Worm (Caenorhabditis elegans): ENCODE data around the gene ZK757.2.

Gene ZK757.2

ce11 chrIII:9860201-9860780, 18.4 kb downstream of the ZK757.2 start, which contains the start of gene twk-48:
Gene twk-48 (plus strand): TSS chrIII:9860730.
- peak; percentile 15 for TF ChIP-seq lin-39 (tag; optimal IDR thresholded peaks at IDR 0.05)
- TF ChIP-seq nhr-237 (tag; optimal IDR thresholded peaks at IDR 0.05), result no peak
- no peak for TF ChIP-seq elt-3 (tag; optimal IDR thresholded peaks at IDR 0.05)
- peak; percentile 57 for TF ChIP-seq fkh-10 (GFP tag; optimal IDR thresholded peaks at IDR 0.05)
- TF ChIP-seq aly-2 (tag; optimal IDR thresholded peaks at IDR 0.05), result no peak
- TF ChIP-seq unc-62 (GFP tag; optimal IDR thresholded peaks at IDR 0.05), result no peak
- TF ChIP-seq nfya-1 (tag; optimal IDR thresholded peaks at IDR 0.05; ENCODE audit: insufficient read depth), result peak; percentile 24
- TF ChIP-seq ZK546.5 (tag; optimal IDR thresholded peaks at IDR 0.05), result no peak
- TF ChIP-seq snpc-4 (tag; optimal IDR thresholded peaks at IDR 0.05), result no peak
- no peak for TF ChIP-seq fkh-2 (tag; optimal IDR thresholded peaks at IDR 0.05)
- TF ChIP-seq tbx-2 (tag; optimal IDR thresholded peaks at IDR 0.05), result no peak
- no peak for TF ChIP-seq nhr-25 (tag; optimal IDR thresholded peaks at IDR 0.05)
- TF ChIP-seq lin-15B (tag; optimal IDR thresholded peaks at IDR 0.05), result no peak
- TF ChIP-seq mml-1 (tag; optimal IDR thresholded peaks at IDR 0.05), result no peak

DNA sequence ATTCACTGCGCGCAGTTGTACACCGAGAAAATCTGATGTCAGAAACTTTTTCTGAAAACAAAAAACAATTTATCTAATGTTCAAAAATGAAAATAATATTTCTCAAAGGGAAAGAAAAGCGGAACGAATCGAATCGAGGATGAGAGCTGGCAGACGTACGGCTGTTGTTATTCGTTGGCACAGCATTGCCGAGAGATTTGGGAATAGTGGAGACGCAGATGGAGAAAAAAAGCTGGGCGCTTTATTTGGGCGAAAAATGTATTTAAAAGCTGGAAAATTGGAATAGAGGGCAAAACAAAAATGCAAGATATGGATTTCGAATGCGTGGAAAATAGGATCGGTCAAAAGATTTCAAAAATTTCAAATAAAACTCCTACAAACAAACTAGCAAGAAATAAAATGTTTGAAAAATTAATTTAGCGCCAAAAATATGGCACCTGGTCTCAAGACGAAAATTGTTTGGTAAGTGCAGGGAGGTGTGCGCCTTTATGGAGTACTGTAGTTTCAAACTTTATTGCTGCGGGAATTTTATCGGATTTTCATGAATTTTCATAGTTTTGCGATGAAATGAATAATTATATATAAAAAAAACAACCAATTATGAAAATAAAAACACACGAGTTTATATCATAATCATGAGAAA, 19.5 kb downstream of the ZK757.2 start, which contains the start of gene gpdh-2:
Gene gpdh-2 (minus strand): TSS at position 51 of the 643 bp plus-strand sequence.
- TF ChIP-seq nfya-1 (tag; optimal IDR thresholded peaks at IDR 0.05; ENCODE audit: insufficient read depth), result peak; percentile 48
- TF ChIP-seq lin-39 (tag; optimal IDR thresholded peaks at IDR 0.05), result peak; percentile 15
- no peak for TF ChIP-seq nhr-237 (tag; optimal IDR thresholded peaks at IDR 0.05)

- TF ChIP-seq ZK546.5 (tag; optimal IDR thresholded peaks at IDR 0.05), result no peak
- TF ChIP-seq nhr-23 (tag; optimal IDR thresholded peaks at IDR 0.05), result peak; percentile 50
- peak; percentile 72 for TF ChIP-seq ceh-28 (tag; optimal IDR thresholded peaks at IDR 0.05)
- TF ChIP-seq pha-4 (tag; optimal IDR thresholded peaks at IDR 0.05), result peak; percentile 1
- peak; percentile 68 for TF ChIP-seq elt-2 (tag; optimal IDR thresholded peaks at IDR 0.05)
- TF ChIP-seq nhr-43 (tag; optimal IDR thresholded peaks at IDR 0.05; ENCODE audit: poor library complexity, severe bottlenecking), result peak; percentile 30
- no peak for TF ChIP-seq tbx-2 (tag; optimal IDR thresholded peaks at IDR 0.05)
- no peak for TF ChIP-seq fkh-10 (GFP tag; optimal IDR thresholded peaks at IDR 0.05)
- TF ChIP-seq egl-5 (tag; optimal IDR thresholded peaks at IDR 0.05), result no peak
- TF ChIP-seq elt-1 (tag; optimal IDR thresholded peaks at IDR 0.05), result peak; percentile 97
- no peak for TF ChIP-seq mdl-1 (tag; optimal IDR thresholded peaks at IDR 0.05)
- TF ChIP-seq pqm-1 (tag; optimal IDR thresholded peaks at IDR 0.05), result peak; percentile 68
These were observed 20.7 kb downstream of the ZK757.2 start for ce11 chrIII:9858061-9858460.

DNA sequence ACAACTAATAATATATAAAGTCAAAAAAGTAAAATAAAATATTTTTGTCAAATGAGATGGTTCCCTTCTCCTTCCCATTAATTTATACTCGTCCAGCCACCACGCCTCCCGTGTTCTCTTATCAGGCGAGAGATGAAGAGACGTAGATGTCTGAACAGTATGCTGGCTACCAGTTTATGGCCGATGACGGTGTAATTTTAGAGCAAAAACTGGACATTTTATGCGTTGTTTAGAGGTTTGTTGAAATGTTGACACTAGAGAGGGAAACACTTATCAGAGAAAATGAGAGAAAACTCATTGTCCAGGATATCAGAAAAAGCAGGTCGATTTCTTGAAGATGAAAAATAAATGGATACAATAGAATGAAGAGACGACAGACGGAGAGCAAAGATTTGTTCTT, 21.6 kb downstream of the ZK757.2 start:
- TF ChIP-seq elt-2 (tag; optimal IDR thresholded peaks at IDR 0.05) (peak; percentile 70), pha-4 (tag; optimal IDR thresholded peaks at IDR 0.05) (peak; percentile 28), lin-39 (tag; optimal IDR thresholded peaks at IDR 0.05) (no peak)

ce11 chrIII:9854960-9855359, 23.8 kb downstream of the ZK757.2 start:
- TF ChIP-seq aly-2 (tag; optimal IDR thresholded peaks at IDR 0.05) (no peak), nhr-76 (tag; optimal IDR thresholded peaks at IDR 0.05) (no peak), elt-3 (tag; optimal IDR thresholded peaks at IDR 0.05) (no peak), ama-1 (optimal IDR thresholded peaks at IDR 0.05) (no peak), mdl-1 (tag; optimal IDR thresholded peaks at IDR 0.05) (no peak), ceh-16 (tag; optimal IDR thresholded peaks at IDR 0.05) (no peak), nhr-77 (tag; optimal IDR thresholded peaks at IDR 0.05) (no peak), unc-62 (GFP tag; optimal IDR thresholded peaks at IDR 0.05) (no peak), unc-39 (tag; optimal IDR thresholded peaks at IDR 0.05) (no peak), pha-4 (tag; optimal IDR thresholded peaks at IDR 0.05) (no peak), nhr-28 (tag; optimal IDR thresholded peaks at IDR 0.05) (no peak), eor-1 (tag; optimal IDR thresholded peaks at IDR 0.05) (no peak), lin-15B (tag; optimal IDR thresholded peaks at IDR 0.05) (no peak), nhr-12 (tag; optimal IDR thresholded peaks at IDR 0.05) (no peak), tbx-2 (tag; optimal IDR thresholded peaks at IDR 0.05) (no peak), nhr-237 (tag; optimal IDR thresholded peaks at IDR 0.05) (no peak), ZK546.5 (tag; optimal IDR thresholded peaks at IDR 0.05) (no peak)

Measured in whole organism, L3 larva.